Fruit fly (Drosophila melanogaster) whole organism, wandering third instar larva: ENCODE results near the gene Lip1.

Experiments
- GATAd ChIP-seq: sonication (Bioruptor generic); optimal IDR thresholded peaks from 2 replicates; lab custom pipeline; 2016; ENCODE audit warnings: missing biosample characterization, missing genetic modification characterization
- Hnf4 ChIP-seq: fragments of 200-800 bp; sonication (Bioruptor generic); optimal IDR thresholded peaks from 2 replicates; lab custom pipeline; 2016; ENCODE audit warnings: missing biosample characterization, mild to moderate bottlenecking, missing genetic modification characterization
- rgr ChIP-seq: fragments of 200-800 bp; sonication (Bioruptor generic); optimal IDR thresholded peaks from 3 replicates; lab custom pipeline; 2016; ENCODE audit warnings: missing biosample characterization, mild to moderate bottlenecking, missing genetic modification characterization

DNA sequence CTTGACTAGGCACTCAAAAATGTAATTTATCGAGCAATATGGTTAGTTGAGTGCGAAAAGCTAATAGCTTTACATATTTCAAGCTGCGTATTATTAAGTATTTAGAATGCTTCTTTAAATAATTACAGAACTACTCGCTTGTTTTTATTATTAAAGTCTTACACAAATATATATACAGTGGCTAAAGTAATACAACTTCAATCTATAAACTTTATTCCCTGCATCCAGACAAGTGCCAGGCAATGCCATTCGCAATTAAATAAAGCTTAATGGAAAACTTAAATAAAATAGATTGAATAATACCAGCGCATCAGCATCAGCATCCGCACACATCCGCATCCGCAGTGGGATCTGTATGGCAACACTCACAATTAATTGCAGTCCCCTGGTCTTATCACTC, 4.9 kb upstream of the Lip1 start:
- no peak for TF ChIP-seq Hnf4 (GFP tag; lab: Kevin White, UChicago)
- TF ChIP-seq GATAd (GFP tag; lab: Kevin White, UChicago): no peak
- TF ChIP-seq rgr (GFP tag; lab: Kevin White, UChicago): no peak
